Fruit fly (Drosophila melanogaster): ENCODE results near the gene CG9692.

The CG9692 gene

dm6 chr3L:16713446-16714192, 8.8 kb downstream of the CG9692 start (continued):
- TF ChIP-seq CG3995 (GFP tag; optimal IDR thresholded peaks at IDR 0.05) = peak; percentile 35
- no peak for TF ChIP-seq CG4404 (GFP tag; IDR thresholded peaks at IDR 0.05)
- TF ChIP-seq CG17361 (GFP tag; IDR thresholded peaks at IDR 0.05) = no peak
- no peak for TF ChIP-seq CG8478 (optimal IDR thresholded peaks at IDR 0.05)
- TF ChIP-seq Nf-YA (GFP tag; IDR thresholded peaks at IDR 0.05) = no peak
- TF ChIP-seq Ada2b (GFP tag; IDR thresholded peaks at IDR 0.05) = no peak
- TF ChIP-seq ftz-f1 (GFP tag; optimal IDR thresholded peaks at IDR 0.05) = no peak
- no peak for TF ChIP-seq CG10267 (tag; optimal IDR thresholded peaks at IDR 0.05)
- no peak for TF ChIP-seq CG15696 (tag; optimal IDR thresholded peaks at IDR 0.05)
- TF ChIP-seq tll (GFP tag; optimal IDR thresholded peaks at IDR 0.05) = no peak
- no peak for TF ChIP-seq onecut (GFP tag; IDR thresholded peaks at IDR 0.05)
- no peak for TF ChIP-seq CrebB (tag; optimal IDR thresholded peaks at IDR 0.05)
- TF ChIP-seq Scr (GFP tag; IDR thresholded peaks at IDR 0.05; ENCODE audit: partially characterized antibody) = peak; percentile 60
- no peak for TF ChIP-seq fd96Cb (tag; optimal IDR thresholded peaks at IDR 0.05)
- TF ChIP-seq CG10543 (GFP tag; optimal IDR thresholded peaks at IDR 0.05) = peak; percentile 66
- no peak for TF ChIP-seq Ravus (GFP tag; IDR thresholded peaks at IDR 0.05)
- TF ChIP-seq usp (GFP tag; optimal IDR thresholded peaks at IDR 0.05) = no peak
- TF ChIP-seq sr (GFP tag; IDR thresholded peaks at IDR 0.05) = no peak
- no peak for TF ChIP-seq hkb (optimal IDR thresholded peaks at IDR 0.05)
- no peak for TF ChIP-seq hkb (GFP tag; IDR thresholded peaks at IDR 0.05)
- TF ChIP-seq NfI (GFP tag; optimal IDR thresholded peaks at IDR 0.05) = no peak
- TF ChIP-seq Gsc (GFP tag; IDR thresholded peaks at IDR 0.05) = no peak
- no peak for TF ChIP-seq ranshi (GFP tag; IDR thresholded peaks at IDR 0.05)
- no peak for TF ChIP-seq CG4424 (GFP tag; optimal IDR thresholded peaks at IDR 0.05)
- no peak for TF ChIP-seq CG17912 (GFP tag; optimal IDR thresholded peaks at IDR 0.05)
- TF ChIP-seq mirr (GFP tag; optimal IDR thresholded peaks at IDR 0.05) = no peak
- no peak for TF ChIP-seq wor (GFP tag; IDR thresholded peaks at IDR 0.05)
- TF ChIP-seq ara (GFP tag; IDR thresholded peaks at IDR 0.05) = no peak
- TF ChIP-seq CG8281 (tag; optimal IDR thresholded peaks at IDR 0.05) = no peak
- no peak for TF ChIP-seq CG10654 (GFP tag; optimal IDR thresholded peaks at IDR 0.05)
- no peak for TF ChIP-seq zfh1 (GFP tag; IDR thresholded peaks at IDR 0.05)
- TF ChIP-seq CG13287 (GFP tag; IDR thresholded peaks at IDR 0.05; ENCODE audit: partially characterized antibody) = peak; percentile 71
- TF ChIP-seq stc (GFP tag; IDR thresholded peaks at IDR 0.05) = no peak
- peak; percentile 1 for TF ChIP-seq luna (GFP tag; optimal IDR thresholded peaks at IDR 0.05)
- TF ChIP-seq unpg (GFP tag; optimal IDR thresholded peaks at IDR 0.05) = no peak
- no peak for TF ChIP-seq Abd-B (GFP tag; optimal IDR thresholded peaks at IDR 0.05)
- TF ChIP-seq tap (tag; optimal IDR thresholded peaks at IDR 0.05) = no peak
- peak; percentile 93 for TF ChIP-seq CG11560 (tag; IDR thresholded peaks at IDR 0.05)
- TF ChIP-seq CG12769 (tag; optimal IDR thresholded peaks at IDR 0.05) = no peak
- TF ChIP-seq jigr1 (GFP tag; IDR thresholded peaks at IDR 0.05) = no peak
- TF ChIP-seq Ets97D (GFP tag; optimal IDR thresholded peaks at IDR 0.05) = no peak
- TF ChIP-seq CG14860 (GFP tag; IDR thresholded peaks at IDR 0.05; ENCODE audit: partially characterized antibody) = peak; percentile 64; the same call in 2 of the 3 replicates
- no peak for TF ChIP-seq br (optimal IDR thresholded peaks at IDR 0.05)
- TF ChIP-seq Kr (GFP tag; optimal IDR thresholded peaks at IDR 0.05) = no peak
- TF ChIP-seq chm (GFP tag; IDR thresholded peaks at IDR 0.05) = no peak
- TF ChIP-seq MTF-1 (GFP tag; optimal IDR thresholded peaks at IDR 0.05; ENCODE audit: borderline replicate concordance) = no peak
- TF ChIP-seq da (GFP tag; optimal IDR thresholded peaks at IDR 0.05) = no peak
- no peak for TF ChIP-seq bab2 (GFP tag; optimal IDR thresholded peaks at IDR 0.05)
- TF ChIP-seq Oaz (GFP tag; IDR thresholded peaks at IDR 0.05) = no peak
- TF ChIP-seq Antp (GFP tag; optimal IDR thresholded peaks at IDR 0.05) = no peak
- peak; percentile 72 for TF ChIP-seq sens (GFP tag)
- TF ChIP-seq peb (GFP tag; IDR thresholded peaks at IDR 0.05) = no peak

All from whole organism, embryonic.